Worm (Caenorhabditis elegans): Measurements from ENCODE around the gene cdc-48.2.
A peak's percentile ranks its signal among the peaks of the same experiment; 100 is the strongest.

cdc-48.2 gene

ce11 chrII:8156845-8157373, 18.6 kb downstream of the cdc-48.2 start, which contains the start of the genes tub-1 and tmem-138:
tub-1 (minus strand) TSS chrII:8156945.
tmem-138 (plus strand) TSS chrII:8157323.
- TF ChIP-seq lsy-2 (tag; optimal IDR thresholded peaks at IDR 0.05) (no peak), nhr-237 (tag; optimal IDR thresholded peaks at IDR 0.05) (no peak), blmp-1 (tag; optimal IDR thresholded peaks at IDR 0.05) (no peak), ceh-43 (GFP tag; optimal IDR thresholded peaks at IDR 0.05) (no peak), sem-2 (GFP tag; optimal IDR thresholded peaks at IDR 0.05) (no peak), elt-3 (tag; optimal IDR thresholded peaks at IDR 0.05) (no peak), ceh-39 (tag; optimal IDR thresholded peaks at IDR 0.05) (no peak), flh-1 (GFP tag; optimal IDR thresholded peaks at IDR 0.05) (no peak), lin-13 (tag; optimal IDR thresholded peaks at IDR 0.05) (no peak), unc-120 (tag; optimal IDR thresholded peaks at IDR 0.05; ENCODE audit: poor library complexity, severe bottlenecking) (no peak)

ce11 chrII:8157991-8158390, 19.7 kb downstream of the cdc-48.2 start, which contains the start of gene pch-2:
pch-2 (plus strand) TSS chrII:8158349.
- TF ChIP-seq ces-1 (GFP tag; optimal IDR thresholded peaks at IDR 0.05) (peak; percentile 1), hlh-1 (tag; optimal IDR thresholded peaks at IDR 0.05) (no peak), nhr-237 (tag; optimal IDR thresholded peaks at IDR 0.05) (peak; percentile 9), nhr-28 (tag; optimal IDR thresholded peaks at IDR 0.05) (no peak), lin-13 (tag; optimal IDR thresholded peaks at IDR 0.05) (peak; percentile 28), nhr-12 (tag; optimal IDR thresholded peaks at IDR 0.05) (no peak), lsy-2 (tag; optimal IDR thresholded peaks at IDR 0.05) (peak; percentile 87), mep-1 (tag; optimal IDR thresholded peaks at IDR 0.05) (peak; percentile 35), mls-2 (tag; optimal IDR thresholded peaks at IDR 0.05) (no peak), cnd-1 (tag; optimal IDR thresholded peaks at IDR 0.05) (no peak)

ce11 chrII:8160916-8161315, 22.6 kb downstream of the cdc-48.2 start:
- TF ChIP-seq mls-2 (tag; optimal IDR thresholded peaks at IDR 0.05) = no peak
- TF ChIP-seq cnd-1 (tag; optimal IDR thresholded peaks at IDR 0.05) = no peak
- no peak for TF ChIP-seq pha-4 (tag; optimal IDR thresholded peaks at IDR 0.05)
- TF ChIP-seq nhr-12 (tag; optimal IDR thresholded peaks at IDR 0.05) = no peak
- no peak for TF ChIP-seq ham-2 (GFP tag; optimal IDR thresholded peaks at IDR 0.05)

ce11 chrII:8162120-8162648, 23.9 kb downstream of the cdc-48.2 start, which contains the start of the genes emb-27 and rrf-3:
emb-27 (minus strand) TSS chrII:8162170.
rrf-3 (plus strand) TSS chrII:8162465.
- TF ChIP-seq lsy-2 (tag; optimal IDR thresholded peaks at IDR 0.05) (peak; percentile 71), ces-1 (GFP tag; optimal IDR thresholded peaks at IDR 0.05) (peak; percentile 97), ham-2 (GFP tag; optimal IDR thresholded peaks at IDR 0.05) (peak; percentile 68), ceh-39 (tag; optimal IDR thresholded peaks at IDR 0.05) (no peak)

- TF ChIP-seq M03D4.4 (tag; optimal IDR thresholded peaks at IDR 0.05) (no peak), ceh-43 (GFP tag; optimal IDR thresholded peaks at IDR 0.05) (no peak), ces-1 (GFP tag; optimal IDR thresholded peaks at IDR 0.05) (no peak), lin-13 (tag; optimal IDR thresholded peaks at IDR 0.05) (no peak), sptf-1 (tag; optimal IDR thresholded peaks at IDR 0.05) (no peak), nhr-12 (tag; optimal IDR thresholded peaks at IDR 0.05) (no peak), ham-2 (GFP tag; optimal IDR thresholded peaks at IDR 0.05) (no peak), unc-120 (tag; optimal IDR thresholded peaks at IDR 0.05; ENCODE audit: poor library complexity, severe bottlenecking) (no peak), nhr-76 (tag; optimal IDR thresholded peaks at IDR 0.05) (no peak), ceh-39 (tag; optimal IDR thresholded peaks at IDR 0.05) (no peak), elt-3 (tag; optimal IDR thresholded peaks at IDR 0.05) (no peak), ztf-11 (tag; optimal IDR thresholded peaks at IDR 0.05) (no peak)
These were observed 31.0 kb downstream of the cdc-48.2 start, which contains the start of gene T05C12.15 for ce11 chrII:8169283-8169682. T05C12.15 (plus strand) TSS chrII:8169583.

- TF ChIP-seq nhr-237 (tag; optimal IDR thresholded peaks at IDR 0.05) (no peak), ceh-43 (GFP tag; optimal IDR thresholded peaks at IDR 0.05) (no peak), tbx-8 (GFP tag; optimal IDR thresholded peaks at IDR 0.05) (no peak), nhr-12 (tag; optimal IDR thresholded peaks at IDR 0.05) (no peak), nhr-28 (tag; optimal IDR thresholded peaks at IDR 0.05) (no peak), bed-3 (GFP tag; optimal IDR thresholded peaks at IDR 0.05) (no peak), lin-32 (GFP tag; optimal IDR thresholded peaks at IDR 0.05) (no peak), ceh-83 (GFP tag; optimal IDR thresholded peaks at IDR 0.05) (no peak), ham-2 (GFP tag; optimal IDR thresholded peaks at IDR 0.05) (no peak), drap-1 (GFP tag; optimal IDR thresholded peaks at IDR 0.05) (no peak), ceh-39 (tag; optimal IDR thresholded peaks at IDR 0.05) (no peak), M03D4.4 (tag; optimal IDR thresholded peaks at IDR 0.05) (no peak), elt-1 (tag; optimal IDR thresholded peaks at IDR 0.05; ENCODE audit: borderline replicate concordance, insufficient read depth) (no peak), sptf-1 (tag; optimal IDR thresholded peaks at IDR 0.05) (no peak), lsy-2 (tag; optimal IDR thresholded peaks at IDR 0.05) (no peak)
These were observed 32.1 kb downstream of the cdc-48.2 start, which contains the start of gene T05C12.11 for ce11 chrII:8170374-8170773. T05C12.11 (minus strand) TSS chrII:8170474.
